Fruit fly (Drosophila melanogaster) whole organism, embryonic: Measurements from ENCODE around the gene dgt1.

Experiments
- CG11456 ChIP-seq: fragments of 200-800 bp; sonication (Bioruptor generic); IDR thresholded peaks from 3 replicates; pipeline ENCODE4 v1.3.6; 2022; ENCODE audit warnings: missing biosample characterization, missing genetic modification characterization
- CG17912 ChIP-seq: fragments of 200-800 bp; sonication (Bioruptor generic); optimal IDR thresholded peaks from 2 replicates; lab custom pipeline; 2018; ENCODE audit warnings: missing biosample characterization, mild to moderate bottlenecking, missing genetic modification characterization
- CG18476 ChIP-seq: fragments of 200-800 bp; sonication (Bioruptor generic); optimal IDR thresholded peaks from 2 replicates; lab custom pipeline; 2016; ENCODE audit warnings: missing biosample characterization, mild to moderate bottlenecking, missing genetic modification characterization
- CG42726 ChIP-seq: fragments of 200-800 bp; sonication (Bioruptor generic); IDR thresholded peaks from 2 replicates; pipeline ENCODE4 v1.3.6; 2022; ENCODE audit warnings: missing biosample characterization, missing genetic modification characterization; ENCODE audit not compliant: partially characterized antibody
- CG4707 ChIP-seq: fragments of 200-800 bp; sonication (Bioruptor generic); optimal IDR thresholded peaks from 2 replicates; lab custom pipeline; 2018; ENCODE audit warnings: missing biosample characterization, mild to moderate bottlenecking, missing genetic modification characterization, moderate library complexity
- CG8388 ChIP-seq: fragments of 200-800 bp; sonication (Bioruptor generic); optimal IDR thresholded peaks from 2 replicates; lab custom pipeline; 2019; ENCODE audit warnings: missing biosample characterization, mild to moderate bottlenecking, missing genetic modification characterization, moderate library complexity
- CG8765 ChIP-seq: fragments of 200-800 bp; sonication (Bioruptor generic); IDR thresholded peaks from 2 replicates; pipeline ENCODE4 v1.3.6; 2022; ENCODE audit warnings: missing biosample characterization, missing genetic modification characterization
- CG9727 ChIP-seq: fragments of 200-800 bp; sonication (Bioruptor generic); optimal IDR thresholded peaks from 3 replicates; lab custom pipeline; 2017; ENCODE audit warnings: missing biosample characterization, mild to moderate bottlenecking, missing genetic modification characterization
- CG9876 ChIP-seq: fragments of 200-800 bp; sonication (Bioruptor generic); optimal IDR thresholded peaks from 2 replicates; lab custom pipeline; 2016; ENCODE audit warnings: missing biosample characterization, missing genetic modification characterization
- Dbx ChIP-seq: fragments of 200-800 bp; sonication (Bioruptor generic); IDR thresholded peaks from 3 replicates; pipeline ENCODE4 v1.3.6; 2022; ENCODE audit warnings: missing biosample characterization, missing genetic modification characterization
- Dfd ChIP-seq, 2 experiments: fragments of >200 bp; optimal IDR thresholded peaks; 2 replicates each; lab custom pipeline; 2017; ENCODE audit warnings: missing biosample characterization in 2 of 2, missing genetic modification characterization in 2 of 2
- Dip3 ChIP-seq: fragments of 200-800 bp; sonication (Bioruptor generic); optimal IDR thresholded peaks from 3 replicates; lab custom pipeline; 2016; ENCODE audit warnings: missing biosample characterization, missing genetic modification characterization
- E2f1 ChIP-seq: fragments of 200-800 bp; sonication (Bioruptor generic); IDR thresholded peaks from 2 replicates; pipeline ENCODE4 v1.3.6; 2022; ENCODE audit warnings: missing biosample characterization, missing genetic modification characterization
- Fer3 ChIP-seq: fragments of 200-800 bp; sonication (Bioruptor generic); optimal IDR thresholded peaks from 2 replicates; lab custom pipeline; 2018; ENCODE audit warnings: missing biosample characterization, mild to moderate bottlenecking, missing genetic modification characterization, moderate library complexity
- H2.0 ChIP-seq: fragments of 200-800 bp; sonication (Bioruptor generic); IDR thresholded peaks from 2 replicates; pipeline ENCODE4 v1.3.6; 2022; ENCODE audit warnings: missing biosample characterization, missing genetic modification characterization
- HLHmδ ChIP-seq: fragments of 200-800 bp; sonication (Bioruptor generic); optimal IDR thresholded peaks from 2 replicates; lab custom pipeline; 2018; ENCODE audit warnings: missing biosample characterization, mild to moderate bottlenecking, missing genetic modification characterization, moderate library complexity
- Lim3 ChIP-seq: fragments of 200-800 bp; sonication (Bioruptor generic); IDR thresholded peaks from 2 replicates; pipeline ENCODE4 v1.3.6; 2022; ENCODE audit warnings: missing biosample characterization, missing genetic modification characterization
- Lpt ChIP-seq: fragments of >200 bp; optimal IDR thresholded peaks from 2 replicates; lab custom pipeline; 2018; ENCODE audit warnings: missing biosample characterization, missing genetic modification characterization
- Meics ChIP-seq: fragments of 200-800 bp; sonication (Bioruptor generic); optimal IDR thresholded peaks from 2 replicates; lab custom pipeline; 2017; ENCODE audit warnings: missing biosample characterization, mild to moderate bottlenecking, missing genetic modification characterization
- NFAT ChIP-seq: fragments of 200-800 bp; sonication (Bioruptor generic); IDR thresholded peaks from 2 replicates; pipeline ENCODE4 v1.3.6; 2022; ENCODE audit warnings: missing biosample characterization, missing genetic modification characterization
- Opbp ChIP-seq: fragments of 200-800 bp; sonication (Bioruptor generic); IDR thresholded peaks from 3 replicates; pipeline ENCODE4 v1.3.6; 2022; ENCODE audit warnings: missing biosample characterization, missing genetic modification characterization; ENCODE audit not compliant: partially characterized antibody
- PHDP ChIP-seq: fragments of 200-800 bp; sonication (Bioruptor generic); optimal IDR thresholded peaks from 3 replicates; lab custom pipeline; 2018; ENCODE audit warnings: missing biosample characterization, mild to moderate bottlenecking, missing genetic modification characterization, moderate library complexity
- Ptx1 ChIP-seq: fragments of 200-800 bp; sonication (Bioruptor generic); IDR thresholded peaks from 2 replicates; pipeline ENCODE4 v1.3.6; 2022; ENCODE audit warnings: missing biosample characterization, missing genetic modification characterization
- Rfx ChIP-seq: fragments of 200-800 bp; sonication (Bioruptor generic); IDR thresholded peaks from 2 replicates; pipeline ENCODE4 v1.3.6; 2022; ENCODE audit warnings: missing biosample characterization, missing genetic modification characterization
- Side ChIP-seq: fragments of 200-800 bp; sonication (Bioruptor generic); optimal IDR thresholded peaks from 2 replicates; lab custom pipeline; 2016; ENCODE audit warnings: missing biosample characterization, missing genetic modification characterization
- Sry-β ChIP-seq: fragments of 200-800 bp; sonication (Bioruptor generic); optimal IDR thresholded peaks from 2 replicates; lab custom pipeline; 2018; ENCODE audit warnings: missing biosample characterization, mild to moderate bottlenecking, missing genetic modification characterization, moderate library complexity
- Ssrp ChIP-seq: fragments of 200-800 bp; sonication (Bioruptor generic); optimal IDR thresholded peaks from 2 replicates; lab custom pipeline; 2018; ENCODE audit warnings: missing biosample characterization, mild to moderate bottlenecking, missing genetic modification characterization, moderate library complexity
- Trl ChIP-seq, 3 experiments: fragments of >200 bp in 2 of 3; fragments of 200-800 bp in 1 of 3; sonication (Bioruptor generic) in 1 of 3; optimal IDR thresholded peaks; 2 replicates in 1 of 3; 3 replicates in 2 of 3; lab custom pipeline; 2016 to 2017; ENCODE audit warnings: missing biosample characterization in 1 of 3, missing genetic modification characterization in 1 of 3
- YL-1 ChIP-seq: fragments of 200-800 bp; sonication (Bioruptor generic); optimal IDR thresholded peaks from 3 replicates; lab custom pipeline; 2017; ENCODE audit warnings: missing biosample characterization, mild to moderate bottlenecking, missing genetic modification characterization
- br ChIP-seq: fragments of >200 bp; optimal IDR thresholded peaks from 2 replicates; lab custom pipeline; 2017
- dati ChIP-seq: fragments of 200-800 bp; sonication (Bioruptor generic); IDR thresholded peaks from 2 replicates; pipeline ENCODE4 v1.3.6; 2022; ENCODE audit warnings: missing biosample characterization, missing genetic modification characterization
- emc ChIP-seq: fragments of 200-800 bp; sonication (Bioruptor generic); optimal IDR thresholded peaks from 2 replicates; lab custom pipeline; 2016; ENCODE audit warnings: missing biosample characterization, missing genetic modification characterization
- en ChIP-seq: fragments of 200-800 bp; sonication (Bioruptor generic); optimal IDR thresholded peaks from 2 replicates; lab custom pipeline; 2016; ENCODE audit warnings: missing biosample characterization, missing genetic modification characterization
- lmd ChIP-seq: fragments of 200-800 bp; sonication (Bioruptor generic); IDR thresholded peaks from 2 replicates; pipeline ENCODE4 v1.3.6; 2022; ENCODE audit warnings: missing biosample characterization, missing genetic modification characterization
- lola ChIP-seq, 3 experiments: fragments of >200 bp in 2 of 3; fragments of 200-800 bp in 1 of 3; sonication (Bioruptor generic) in 1 of 3; optimal IDR thresholded peaks; 2 replicates each; lab custom pipeline; 2017 to 2019; ENCODE audit warnings: missing biosample characterization in 3 of 3, missing genetic modification characterization in 3 of 3, mild to moderate bottlenecking in 1 of 3, moderate library complexity in 1 of 3
- nau ChIP-seq: fragments of 200-800 bp; sonication (Bioruptor generic); optimal IDR thresholded peaks from 3 replicates; lab custom pipeline; 2017; ENCODE audit warnings: missing biosample characterization, mild to moderate bottlenecking, missing genetic modification characterization, missing genetic modification reagents
- pfk ChIP-seq: fragments of 200-800 bp; sonication (Bioruptor generic); optimal IDR thresholded peaks from 2 replicates; lab custom pipeline; 2018; ENCODE audit warnings: missing biosample characterization, mild to moderate bottlenecking, missing genetic modification characterization, moderate library complexity
- phol ChIP-seq: fragments of 200-800 bp; sonication (Bioruptor generic); optimal IDR thresholded peaks from 3 replicates; lab custom pipeline; 2018; ENCODE audit warnings: missing biosample characterization, mild to moderate bottlenecking, missing genetic modification characterization, moderate library complexity
- ro ChIP-seq: fragments of 200-800 bp; sonication (Bioruptor generic); IDR thresholded peaks from 2 replicates; pipeline ENCODE4 v1.3.6; 2022; ENCODE audit warnings: missing biosample characterization, missing genetic modification characterization
- salm ChIP-seq: fragments of 200-800 bp; sonication (Bioruptor generic); optimal IDR thresholded peaks from 2 replicates; lab custom pipeline; 2018; ENCODE audit warnings: missing biosample characterization, mild to moderate bottlenecking, missing genetic modification characterization
- seq ChIP-seq: fragments of 200-800 bp; sonication (Bioruptor generic); IDR thresholded peaks from 2 replicates; pipeline ENCODE4 v1.3.6; 2022; ENCODE audit warnings: missing biosample characterization, missing genetic modification characterization
- shn ChIP-seq: fragments of 200-800 bp; sonication (Bioruptor generic); optimal IDR thresholded peaks from 3 replicates; lab custom pipeline; 2016; ENCODE audit warnings: missing biosample characterization, missing genetic modification characterization
- so ChIP-seq: fragments of 200-800 bp; sonication (Bioruptor generic); IDR thresholded peaks from 3 replicates; pipeline ENCODE4 v1.3.6; 2022; ENCODE audit warnings: missing biosample characterization, missing genetic modification characterization
- sug ChIP-seq: fragments of 200-800 bp; optimal IDR thresholded peaks from 2 replicates; lab custom pipeline; 2019; ENCODE audit warnings: missing biosample characterization, mild to moderate bottlenecking, missing genetic modification characterization, moderate library complexity
- tll ChIP-seq, 2 experiments: fragments of 200-800 bp in 1 of 2; fragments of >200 bp in 1 of 2; sonication (Bioruptor generic) in 1 of 2; optimal IDR thresholded peaks; 2 replicates each; lab custom pipeline; 2017 to 2019; ENCODE audit warnings: missing biosample characterization in 2 of 2, missing genetic modification characterization in 2 of 2, mild to moderate bottlenecking in 1 of 2, moderate library complexity in 1 of 2
- trh ChIP-seq: fragments of 200-800 bp; sonication (Bioruptor generic); optimal IDR thresholded peaks from 2 replicates; lab custom pipeline; 2016; ENCODE audit warnings: missing biosample characterization, missing genetic modification characterization
- tup ChIP-seq: fragments of 200-800 bp; sonication (Bioruptor generic); optimal IDR thresholded peaks from 2 replicates; lab custom pipeline; 2016; ENCODE audit warnings: missing biosample characterization, mild to moderate bottlenecking, missing genetic modification characterization, moderate library complexity
- tx ChIP-seq: fragments of 200-800 bp; sonication (Bioruptor generic); optimal IDR thresholded peaks from 2 replicates; lab custom pipeline; 2016; ENCODE audit warnings: missing biosample characterization, missing genetic modification characterization
- unpg ChIP-seq: fragments of 200-800 bp; sonication (Bioruptor generic); optimal IDR thresholded peaks from 3 replicates; lab custom pipeline; 2018; ENCODE audit warnings: missing biosample characterization, mild to moderate bottlenecking, missing genetic modification characterization, moderate library complexity
- wdn ChIP-seq: fragments of 200-800 bp; sonication (Bioruptor generic); IDR thresholded peaks from 2 replicates; pipeline ENCODE4 v1.3.6; 2022; ENCODE audit warnings: missing biosample characterization, missing genetic modification characterization

dgt1 gene

dm6 chr3R:29868676-29869349 is 11.5 kb upstream of the dgt1 start, which contains the start of gene Zip99C:
TSS of gene Zip99C (minus strand) at chr3R:29868895.
- TF ChIP-seq Opbp (GFP tag; lab: Robert Waterston, UW) (peak; percentile 89), CG8765 (no peak), Meics (peak; percentile 21), CG18476 (GFP tag; lab: Kevin White, UChicago) (no peak), shn (GFP tag; lab: Kevin White, UChicago) (no peak), pfk (GFP tag; lab: Kevin White, UChicago) (no peak), dati (GFP tag; lab: Robert Waterston, UW) (no peak), E2f1 (no peak), Dfd (GFP tag; optimal IDR thresholded peaks at IDR 0.05; lab: Kevin White, UChicago) (no peak), phol (tag; lab: Kevin White, UChicago) (peak; percentile 93), seq (GFP tag; lab: Robert Waterston, UW) (no peak), wdn (GFP tag; lab: Robert Waterston, UW) (no peak), Trl (optimal IDR thresholded peaks at IDR 0.05; lab: Kevin White, UChicago) (no peak), Trl (GFP tag; optimal IDR thresholded peaks at IDR 0.05; lab: Kevin White, UChicago) (no peak), salm (no peak), nau (GFP tag; lab: Kevin White, UChicago) (no peak), emc (GFP tag; lab: Kevin White, UChicago) (no peak), CG4707 (GFP tag; lab: Kevin White, UChicago) (no peak), CG8388 (GFP tag; lab: Kevin White, UChicago) (no peak), CG11456 (GFP tag; lab: Robert Waterston, UW) (no peak; the same call in 2 of the 3 replicates), Lim3 (GFP tag; lab: Robert Waterston, UW) (no peak), lola (GFP tag; optimal IDR thresholded peaks at IDR 0.05; lab: Kevin White, UChicago) (peak in 1 of 3 experiments; percentile 50), sug (peak; percentile 56), Fer3 (peak; percentile 8), trh (GFP tag; lab: Kevin White, UChicago) (no peak), ro (GFP tag; lab: Robert Waterston, UW) (no peak), Sry-β (GFP tag; lab: Kevin White, UChicago) (no peak), br (lab: Kevin White, UChicago) (no peak), CG9876 (GFP tag; lab: Kevin White, UChicago) (no peak), Dbx (peak; percentile 30; the same call in 1 of the 3 replicates), CG17912 (GFP tag; lab: Kevin White, UChicago) (no peak), tx (no peak), Dip3 (GFP tag; lab: Kevin White, UChicago) (peak; percentile 35), Lpt (GFP tag; lab: Kevin White, UChicago) (no peak), unpg (peak; percentile 31), PHDP (tag; lab: Kevin White, UChicago) (peak; percentile 27), lmd (GFP tag; lab: Robert Waterston, UW) (peak; percentile 41; the same call in 1 of the 2 replicates), CG9727 (GFP tag; lab: Kevin White, UChicago) (peak; percentile 36), HLHmδ (GFP tag; lab: Kevin White, UChicago) (no peak), Ptx1 (GFP tag; lab: Robert Waterston, UW) (0 out of 2 replicates have a peak, but pooled peaks have one; percentile 34), Side (no peak), Ssrp (tag; lab: Kevin White, UChicago) (peak; percentile 8), en (GFP tag; lab: Kevin White, UChicago) (no peak), Rfx (peak; percentile 56), tup (GFP tag; lab: Kevin White, UChicago) (peak; percentile 9), H2.0 (GFP tag; lab: Robert Waterston, UW) (peak; percentile 36; the same call in 1 of the 2 replicates), CG42726 (GFP tag; lab: Robert Waterston, UW) (peak; percentile 8), NFAT (GFP tag; lab: Robert Waterston, UW) (peak; percentile 22; the same call in 1 of the 2 replicates), tll (GFP tag; optimal IDR thresholded peaks at IDR 0.05; lab: Kevin White, UChicago) (peak in 1 of 2 experiments; percentile 18), so (GFP tag; lab: Robert Waterston, UW) (no peak), YL-1 (GFP tag; lab: Kevin White, UChicago) (peak; percentile 50)
